Worm (Caenorhabditis elegans) whole organism, early embryonic: ENCODE measurements around the gene ZK218.11.

Experiments used
- B0310.2 ChIP-seq: sonication (generic microtip); optimal IDR thresholded peaks from 2 replicates; lab custom pipeline; 2016; ENCODE audit warnings: mild to moderate bottlenecking, missing genetic modification characterization, missing compliant biosample characterization
- F13C5.2 ChIP-seq: sonication (generic microtip); optimal IDR thresholded peaks from 2 replicates; lab custom pipeline; 2017; ENCODE audit warnings: mild to moderate bottlenecking, missing genetic modification characterization, inconsistent platforms, missing compliant biosample characterization
- aly-1 ChIP-seq: sonication (generic microtip); optimal IDR thresholded peaks from 2 replicates; lab custom pipeline; 2016; ENCODE audit warnings: missing genetic modification characterization, missing compliant biosample characterization
- ama-1 ChIP-seq: fragments of 150-350 bp; optimal IDR thresholded peaks from 2 replicates; lab custom pipeline; 2014
- ets-7 ChIP-seq: sonication (generic microtip); optimal IDR thresholded peaks from 2 replicates; lab custom pipeline; 2016; ENCODE audit warnings: missing genotype, missing genetic modification characterization, missing compliant biosample characterization
- flt-1 ChIP-seq: fragments of 200-800 bp; sonication (Bioruptor generic); IDR thresholded peaks from 2 replicates; pipeline ENCODE4 v1.3.6; 2022; ENCODE audit warnings: missing genetic modification characterization, missing compliant biosample characterization
- hmbx-1 ChIP-seq: sonication (generic microtip); optimal IDR thresholded peaks from 2 replicates; lab custom pipeline; 2016; ENCODE audit warnings: mild to moderate bottlenecking, missing genetic modification characterization, missing compliant biosample characterization
- hmg-4 ChIP-seq: fragments of 200-800 bp; sonication (Bioruptor generic); optimal IDR thresholded peaks from 2 replicates; lab custom pipeline; 2018; ENCODE audit warnings: mild to moderate bottlenecking, missing genetic modification characterization, missing compliant biosample characterization
- hnd-1 ChIP-seq: sonication (generic microtip); optimal IDR thresholded peaks from 2 replicates; lab custom pipeline; 2016; ENCODE audit warnings: missing genetic modification characterization, missing compliant biosample characterization
- sea-1 ChIP-seq: fragments of 200-800 bp; sonication (Bioruptor generic); conservative IDR thresholded peaks from 2 replicates; pipeline ENCODE4 v1.3.6; 2022; ENCODE audit warnings: missing genetic modification characterization, missing compliant biosample characterization
- tbx-11 ChIP-seq: fragments of 200-800 bp; sonication (Bioruptor generic); IDR thresholded peaks from 2 replicates; pipeline ENCODE4 v1.3.6; 2022; ENCODE audit warnings: missing genetic modification characterization, missing compliant biosample characterization
- tbx-37 ChIP-seq: fragments of 200-800 bp; sonication (Bioruptor generic); conservative IDR thresholded peaks from 2 replicates; pipeline ENCODE4 v1.3.6; 2022; ENCODE audit warnings: missing genetic modification reagents, missing genetic modification characterization, missing compliant biosample characterization
- tra-4 ChIP-seq: sonication (generic microtip); optimal IDR thresholded peaks from 2 replicates; lab custom pipeline; 2017; ENCODE audit warnings: missing genetic modification characterization, missing compliant biosample characterization

- TF ChIP-seq tbx-11 (GFP tag; lab: Robert Waterston, UW) (no peak), ets-7 (tag; lab: Kevin White, UChicago) (no peak), ama-1 (lab: Kevin White, UChicago) (no peak), hmg-4 (GFP tag; lab: Kevin White, UChicago) (no peak), B0310.2 (tag; lab: Kevin White, UChicago) (no peak), tra-4 (tag; lab: Kevin White, UChicago) (no peak), tbx-37 (GFP tag; lab: Robert Waterston, UW) (no peak), hnd-1 (tag; lab: Kevin White, UChicago) (no peak), F13C5.2 (tag; lab: Kevin White, UChicago) (no peak), sea-1 (no peak), aly-1 (tag; lab: Kevin White, UChicago) (no peak), hmbx-1 (tag; lab: Kevin White, UChicago) (no peak), flt-1 (GFP tag; lab: Robert Waterston, UW) (no peak)
Observed at ce11 chrV:17089931-17090429, 18.2 kb downstream of the ZK218.11 start, which contains the start of gene srh-237.
